Fruit fly (Drosophila melanogaster) Kc167 (cell line): ENCODE results near the gene CG11122.

Experiments used
- Sin3A ChIP-seq: fragments of >200 bp; optimal IDR thresholded peaks from 2 replicates; lab custom pipeline; 2018; ENCODE audit warnings: missing external identifiers
- psq ChIP-seq: fragments of >200 bp; optimal IDR thresholded peaks from 2 replicates; lab custom pipeline; 2017; ENCODE audit warnings: missing external identifiers

dm6 chrX:11143820-11144219 lies 19.3 kb upstream of the CG11122 start, which contains the start of gene CG15201:
- TF ChIP-seq Sin3A (lab: Kevin White, UChicago): no peak
- TF ChIP-seq psq (lab: Kevin White, UChicago): no peak
